Worm (Caenorhabditis elegans) whole organism, L1 larva: Measurements from ENCODE around the gene his-42.

Source experiments
- ceh-8 ChIP-seq: fragments of 200-800 bp; sonication (Bioruptor generic); optimal IDR thresholded peaks from 2 replicates; lab custom pipeline; 2018; ENCODE audit warnings: mild to moderate bottlenecking, missing genetic modification characterization, moderate library complexity, missing compliant biosample characterization
- ces-1 ChIP-seq: fragments of 150-350 bp; optimal IDR thresholded peaks from 2 replicates; lab custom pipeline; 2014; ENCODE audit warnings: missing biosample characterization, missing genetic modification reagents, missing genetic modification characterization
- dsc-1 ChIP-seq: sonication (generic microtip); optimal IDR thresholded peaks from 2 replicates; lab custom pipeline; 2016; ENCODE audit warnings: mild to moderate bottlenecking, missing genetic modification characterization, missing compliant biosample characterization
- efl-1 ChIP-seq, 4 experiments: fragments of 150-350 bp; optimal IDR thresholded peaks in 3 of 4; peaks in 1 of 4; 1 replicate in 1 of 4; 2 replicates in 3 of 4; lab custom pipeline; 2014; ENCODE audit warnings: missing biosample characterization in 2 of 4, missing genetic modification characterization in 2 of 4, missing genetic modification reagents in 2 of 4
- egl-27 ChIP-seq, 2 experiments: fragments of 150-350 bp in 1 of 2; sonication (generic microtip); optimal IDR thresholded peaks; 3 replicates each; lab custom pipeline; 2017 to 2018; ENCODE audit warnings: missing biosample characterization in 2 of 2, missing genetic modification characterization in 2 of 2, missing genetic modification reagents in 2 of 2
- elt-2 ChIP-seq: sonication (generic microtip); optimal IDR thresholded peaks from 2 replicates; lab custom pipeline; 2016; ENCODE audit warnings: missing genetic modification characterization, mild to moderate bottlenecking, inconsistent platforms, missing compliant biosample characterization, missing genetic modification reagents
- elt-3 ChIP-seq, 6 experiments: fragments of 150-350 bp in 1 of 6; sonication (generic microtip); optimal IDR thresholded peaks; 2 replicates each; lab custom pipeline; 2017 to 2018; ENCODE audit warnings: missing biosample characterization in 6 of 6, missing genetic modification characterization in 6 of 6, inconsistent platforms in 1 of 6
- fkh-10 ChIP-seq: sonication (generic microtip); optimal IDR thresholded peaks from 2 replicates; lab custom pipeline; 2017; ENCODE audit warnings: missing biosample characterization, missing genetic modification reagents, missing genetic modification characterization
- fkh-4 ChIP-seq: sonication (generic microtip); optimal IDR thresholded peaks from 2 replicates; lab custom pipeline; 2016; ENCODE audit warnings: missing compliant biosample characterization, missing genetic modification characterization, borderline replicate concordance
- grh-1 ChIP-seq: fragments of 200-800 bp; sonication (Bioruptor generic); IDR thresholded peaks from 2 replicates; pipeline ENCODE4 v1.3.6; 2022; ENCODE audit warnings: missing genetic modification reagents, missing genetic modification characterization, missing compliant biosample characterization
- irx-1 ChIP-seq: sonication (generic microtip); optimal IDR thresholded peaks from 2 replicates; lab custom pipeline; 2016; ENCODE audit warnings: missing genetic modification characterization, missing compliant biosample characterization
- jun-1 ChIP-seq: fragments of 150-350 bp; optimal IDR thresholded peaks from 2 replicates; lab custom pipeline; 2014; ENCODE audit warnings: missing biosample characterization, missing genetic modification reagents, missing genetic modification characterization
- lin-14 ChIP-seq: fragments of 200-800 bp; sonication (Bioruptor generic); optimal IDR thresholded peaks from 2 replicates; lab custom pipeline; 2018; ENCODE audit warnings: mild to moderate bottlenecking, missing genetic modification characterization, moderate library complexity, missing compliant biosample characterization
- lin-35 ChIP-seq, 2 experiments: fragments of 150-350 bp; optimal IDR thresholded peaks; 2 replicates each; lab custom pipeline; 2014; ENCODE audit warnings: missing biosample characterization in 2 of 2, missing genetic modification characterization in 2 of 2, missing genetic modification reagents in 2 of 2
- lsy-2 ChIP-seq, 2 experiments: fragments of 150-350 bp; optimal IDR thresholded peaks; 2 replicates each; lab custom pipeline; 2014; ENCODE audit warnings: missing biosample characterization in 2 of 2, missing genetic modification characterization in 2 of 2
- mab-9 ChIP-seq: fragments of 200-800 bp; sonication (Bioruptor generic); IDR thresholded peaks from 2 replicates; pipeline ENCODE4 v1.3.6; 2022; ENCODE audit warnings: missing genetic modification reagents, missing genetic modification characterization, missing compliant biosample characterization
- mdl-1 ChIP-seq, 2 experiments: fragments of 150-350 bp; optimal IDR thresholded peaks; 2 replicates each; lab custom pipeline; 2014 to 2017; ENCODE audit warnings: missing biosample characterization in 2 of 2, missing genetic modification characterization in 2 of 2, inconsistent platforms in 1 of 2
- nhr-11 ChIP-seq: fragments of 150-350 bp; optimal IDR thresholded peaks from 2 replicates; lab custom pipeline; 2014; ENCODE audit warnings: missing biosample characterization, missing genetic modification characterization
- nhr-12 ChIP-seq: sonication (generic microtip); optimal IDR thresholded peaks from 2 replicates; lab custom pipeline; 2017; ENCODE audit warnings: missing biosample characterization, missing genetic modification characterization
- nhr-19 ChIP-seq: fragments of 200-800 bp; sonication (Bioruptor generic); conservative IDR thresholded peaks from 2 replicates; pipeline ENCODE4 v1.3.6; 2022; ENCODE audit warnings: missing genetic modification characterization, missing compliant biosample characterization
- nhr-20 ChIP-seq: sonication (generic microtip); optimal IDR thresholded peaks from 2 replicates; lab custom pipeline; 2016; ENCODE audit warnings: mild to moderate bottlenecking, missing genetic modification characterization, missing compliant biosample characterization
- nhr-71 ChIP-seq: sonication (generic microtip); optimal IDR thresholded peaks from 2 replicates; lab custom pipeline; 2016; ENCODE audit warnings: mild to moderate bottlenecking, missing genetic modification characterization, moderate library complexity, missing compliant biosample characterization
- nhr-77 ChIP-seq: fragments of 150-350 bp; optimal IDR thresholded peaks from 2 replicates; lab custom pipeline; 2014; ENCODE audit warnings: missing biosample characterization, missing genetic modification characterization
- nhr-85 ChIP-seq: sonication (generic microtip); peaks from one replicate; lab custom pipeline; 2016; ENCODE audit warnings: missing genetic modification characterization, inconsistent platforms, missing compliant biosample characterization
- nhr-90 ChIP-seq: sonication (generic microtip); optimal IDR thresholded peaks from 2 replicates; lab custom pipeline; 2016; ENCODE audit warnings: mild to moderate bottlenecking, missing genetic modification characterization, missing compliant biosample characterization; ENCODE audit not compliant: poor library complexity
- pag-3 ChIP-seq: sonication (generic microtip); optimal IDR thresholded peaks from 2 replicates; lab custom pipeline; 2017; ENCODE audit warnings: missing genetic modification characterization, mild to moderate bottlenecking, missing compliant biosample characterization, antibody characterized with exemption, borderline replicate concordance; ENCODE audit not compliant: insufficient read depth
- skn-1 ChIP-seq: fragments of 150-350 bp; optimal IDR thresholded peaks from 2 replicates; lab custom pipeline; 2014; ENCODE audit warnings: missing biosample characterization, missing genetic modification characterization
- snpc-4 ChIP-seq: fragments of 150-350 bp; optimal IDR thresholded peaks from 2 replicates; lab custom pipeline; 2014; ENCODE audit warnings: missing biosample characterization, missing genetic modification characterization
- unc-62 ChIP-seq: fragments of 150-350 bp; optimal IDR thresholded peaks from 2 replicates; lab custom pipeline; 2014; ENCODE audit warnings: missing biosample characterization, missing genetic modification reagents, missing genetic modification characterization
- vab-15 ChIP-seq: sonication (generic microtip); optimal IDR thresholded peaks from 2 replicates; lab custom pipeline; 2017; ENCODE audit warnings: missing genotype, mild to moderate bottlenecking, missing genetic modification characterization, missing compliant biosample characterization
- zag-1 ChIP-seq: fragments of 150-350 bp; optimal IDR thresholded peaks from 2 replicates; lab custom pipeline; 2014; ENCODE audit warnings: missing biosample characterization, missing genetic modification characterization
- zip-4 ChIP-seq: fragments of 200-800 bp; sonication (Bioruptor generic); optimal IDR thresholded peaks from 2 replicates; lab custom pipeline; 2018; ENCODE audit warnings: mild to moderate bottlenecking, missing genetic modification characterization, moderate library complexity, missing compliant biosample characterization

Gene his-42

ce11 chrII:13788813-13789212, 39.7 kb downstream of the his-42 start:
- TF ChIP-seq snpc-4 (tag; lab: Kevin White, UChicago) (peak; percentile 63), lsy-2 (tag; optimal IDR thresholded peaks at IDR 0.05; lab: Kevin White, UChicago) (peak in 1 of 2 experiments; percentile 19), lin-14 (peak; percentile 61), nhr-77 (tag; lab: Kevin White, UChicago) (no peak), nhr-12 (tag; lab: Kevin White, UChicago) (no peak), dsc-1 (peak; percentile 94), fkh-4 (tag; lab: Kevin White, UChicago) (peak; percentile 54), egl-27 (tag; optimal IDR thresholded peaks at IDR 0.05; lab: Kevin White, UChicago) (no peak), nhr-71 (peak; percentile 22)
- TF ChIP-seq, all 84 proteins: peak for 6

- TF ChIP-seq egl-27 (tag; optimal IDR thresholded peaks at IDR 0.05; lab: Kevin White, UChicago) (no peak), vab-15 (tag; lab: Kevin White, UChicago) (no peak), ces-1 (GFP tag; lab: Kevin White, UChicago) (no peak), nhr-19 (GFP tag; lab: Robert Waterston, UW) (no peak), mdl-1 (tag; optimal IDR thresholded peaks at IDR 0.05; lab: Kevin White, UChicago) (no peak), zip-4 (GFP tag; lab: Kevin White, UChicago) (no peak), elt-3 (tag; optimal IDR thresholded peaks at IDR 0.05; lab: Kevin White, UChicago) (no peak), mab-9 (no peak), unc-62 (GFP tag; lab: Kevin White, UChicago) (no peak)
Measured at ce11 chrII:13786899-13787298, 41.6 kb downstream of the his-42 start.

- TF ChIP-seq ceh-8, result peak; percentile 63
- TF ChIP-seq nhr-90, result no peak
Measured at ce11 chrII:13785582-13785981, 42.9 kb downstream of the his-42 start.

- TF ChIP-seq lin-35 (GFP tag; optimal IDR thresholded peaks at IDR 0.05; lab: Kevin White, UChicago) (no peak), irx-1 (tag; lab: Kevin White, UChicago) (no peak), nhr-71 (no peak), ceh-8 (no peak), nhr-11 (tag; lab: Kevin White, UChicago) (no peak), efl-1 (optimal IDR thresholded peaks at IDR 0.05; lab: Kevin White, UChicago) (no peak), efl-1 (GFP tag; optimal IDR thresholded peaks at IDR 0.05 in 1 of 2; lab: Kevin White, UChicago) (no peak), fkh-10 (GFP tag; lab: Kevin White, UChicago) (no peak), grh-1 (no peak), snpc-4 (tag; lab: Kevin White, UChicago) (no peak), nhr-20 (tag; lab: Kevin White, UChicago) (no peak), skn-1 (tag; lab: Kevin White, UChicago) (no peak), elt-3 (tag; optimal IDR thresholded peaks at IDR 0.05; lab: Kevin White, UChicago) (no peak), zip-4 (GFP tag; lab: Kevin White, UChicago) (no peak), nhr-19 (GFP tag; lab: Robert Waterston, UW) (no peak), elt-2 (tag; lab: Kevin White, UChicago) (no peak), pag-3 (tag; lab: Kevin White, UChicago) (no peak), egl-27 (tag; optimal IDR thresholded peaks at IDR 0.05; lab: Kevin White, UChicago) (no peak), jun-1 (tag; lab: Kevin White, UChicago) (no peak)
- TF ChIP-seq, all 84 proteins: peak for 0
Measured at ce11 chrII:13783880-13784279, 44.6 kb downstream of the his-42 start, which contains the start of gene C01B9.4. TSS of gene C01B9.4 (minus strand) at chrII:13783980.

ce11 chrII:13780792-13781248, 47.7 kb downstream of the his-42 start:
- peak; percentile 54 for TF ChIP-seq elt-2 (tag; lab: Kevin White, UChicago)
- TF ChIP-seq efl-1 (optimal IDR thresholded peaks at IDR 0.05; lab: Kevin White, UChicago), result no peak
- peak in 1 of 2 experiments; percentile 28 for TF ChIP-seq efl-1 (GFP tag; optimal IDR thresholded peaks at IDR 0.05 in 1 of 2; lab: Kevin White, UChicago)
- TF ChIP-seq mdl-1 (tag; optimal IDR thresholded peaks at IDR 0.05; lab: Kevin White, UChicago), result no peak
- no peak for TF ChIP-seq zag-1 (tag; lab: Kevin White, UChicago)
- no peak for TF ChIP-seq nhr-85 (tag; lab: Kevin White, UChicago)
- peak in 1 of 2 experiments; percentile 35 for TF ChIP-seq lsy-2 (tag; optimal IDR thresholded peaks at IDR 0.05; lab: Kevin White, UChicago)
- TF ChIP-seq lin-35 (GFP tag; optimal IDR thresholded peaks at IDR 0.05; lab: Kevin White, UChicago), result peak in 1 of 2 experiments; percentile 39
- TF ChIP-seq, all 84 proteins: peak for 4
